Worm (Caenorhabditis elegans) whole organism, young adult: ENCODE data around the gene trpp-11.

ENCODE experiments used
- B0019.2 ChIP-seq: fragments of 200-800 bp; sonication (Bioruptor generic); conservative IDR thresholded peaks from 2 replicates; pipeline ENCODE4 v1.3.6; 2022; ENCODE audit warnings: missing genetic modification reagents, missing genetic modification characterization, missing compliant biosample characterization
- T26A5.8 ChIP-seq: sonication (generic microtip); optimal IDR thresholded peaks from 2 replicates; lab custom pipeline; 2016; ENCODE audit warnings: missing genetic modification characterization, missing compliant biosample characterization
- ama-1 ChIP-seq, 3 experiments: fragments of 150-350 bp in 1 of 3; sonication (generic microtip) in 2 of 3; optimal IDR thresholded peaks; 2 replicates each; lab custom pipeline; 2014 to 2018; ENCODE audit warnings: missing biosample characterization in 2 of 3, missing genetic modification characterization in 2 of 3, missing genetic modification reagents in 2 of 3
- atf-7 ChIP-seq: sonication (generic microtip); optimal IDR thresholded peaks from 2 replicates; lab custom pipeline; 2017; ENCODE audit warnings: mild to moderate bottlenecking, missing genetic modification characterization, missing compliant biosample characterization
- attf-5 ChIP-seq: fragments of 200-800 bp; sonication (Bioruptor generic); optimal IDR thresholded peaks from 2 replicates; lab custom pipeline; 2018; ENCODE audit warnings: mild to moderate bottlenecking, missing genetic modification characterization, missing compliant biosample characterization
- bed-1 ChIP-seq: fragments of 200-800 bp; sonication (Bioruptor generic); IDR thresholded peaks from 2 replicates; pipeline ENCODE4 v1.3.6; 2022; ENCODE audit warnings: missing genetic modification reagents, missing genetic modification characterization, missing compliant biosample characterization
- ceh-91 ChIP-seq: fragments of 200-800 bp; sonication (Bioruptor generic); IDR thresholded peaks from 2 replicates; pipeline ENCODE4 v1.3.6; 2022; ENCODE audit warnings: missing genetic modification reagents, missing genetic modification characterization, missing compliant biosample characterization
- lin-54 ChIP-seq: fragments of 200-800 bp; sonication (Bioruptor generic); optimal IDR thresholded peaks from 2 replicates; lab custom pipeline; 2018; ENCODE audit warnings: mild to moderate bottlenecking, missing genetic modification characterization, missing compliant biosample characterization
- mel-28 ChIP-seq: sonication (generic microtip); optimal IDR thresholded peaks from 2 replicates; lab custom pipeline; 2016; ENCODE audit warnings: borderline replicate concordance, mild to moderate bottlenecking, missing genetic modification characterization, missing compliant biosample characterization
- pha-4 ChIP-seq: fragments of 150-350 bp; sonication (generic microtip); optimal IDR thresholded peaks from 2 replicates; lab custom pipeline; 2014; ENCODE audit warnings: missing biosample characterization, missing genetic modification reagents, missing genetic modification characterization
- snpc-1.1 ChIP-seq: sonication (generic microtip); optimal IDR thresholded peaks from 2 replicates; lab custom pipeline; 2017; ENCODE audit warnings: missing genetic modification characterization, mild to moderate bottlenecking, missing compliant biosample characterization, antibody characterized with exemption, moderate library complexity, missing genotype, missing genetic modification reagents; ENCODE audit not compliant: insufficient read depth
- snpc-4 ChIP-seq, 5 experiments: fragments of 150-350 bp in 1 of 5; sonication (generic microtip) in 4 of 5; optimal IDR thresholded peaks; 2 replicates each; lab custom pipeline; 2014 to 2018; ENCODE audit warnings: missing genetic modification characterization in 5 of 5, missing biosample characterization in 3 of 5, antibody characterized with exemption in 2 of 5, mild to moderate bottlenecking in 2 of 5, missing compliant biosample characterization in 2 of 5, missing genotype in 2 of 5, moderate library complexity in 2 of 5, missing genetic modification reagents in 1 of 5
- tlf-1 ChIP-seq: fragments of 200-800 bp; sonication (Bioruptor generic); optimal IDR thresholded peaks from 2 replicates; lab custom pipeline; 2018; ENCODE audit warnings: mild to moderate bottlenecking, missing genetic modification characterization, missing compliant biosample characterization
- unc-62 ChIP-seq: fragments of 150-350 bp; optimal IDR thresholded peaks from 2 replicates; lab custom pipeline; 2014; ENCODE audit warnings: missing biosample characterization, missing genetic modification reagents, missing genetic modification characterization

ce11 chrIII:764884-765283 lies 30.1 kb upstream of the trpp-11 start, which contains the start of gene ptl-1:
- TF ChIP-seq snpc-4 (GFP tag; optimal IDR thresholded peaks at IDR 0.05; lab: Kevin White, UChicago): no peak
- no peak for TF ChIP-seq snpc-4 (tag; optimal IDR thresholded peaks at IDR 0.05; lab: Kevin White, UChicago)
- TF ChIP-seq pha-4: no peak
- no peak for TF ChIP-seq mel-28 (tag; lab: Kevin White, UChicago)
- no peak for TF ChIP-seq atf-7
- no peak for TF ChIP-seq ama-1 (optimal IDR thresholded peaks at IDR 0.05; lab: Kevin White, UChicago)
- TF ChIP-seq ama-1 (GFP tag; optimal IDR thresholded peaks at IDR 0.05; lab: Kevin White, UChicago): no peak
- no peak for TF ChIP-seq ceh-91 (GFP tag; lab: Robert Waterston, UW)
- TF ChIP-seq lin-54 (GFP tag; lab: Kevin White, UChicago): no peak
- no peak for TF ChIP-seq snpc-1.1
- TF ChIP-seq bed-1: no peak
- TF ChIP-seq attf-5: no peak
- no peak for TF ChIP-seq B0019.2 (GFP tag; lab: Robert Waterston, UW)
- no peak for TF ChIP-seq tlf-1 (GFP tag; lab: Kevin White, UChicago)
- TF ChIP-seq unc-62 (GFP tag; lab: Kevin White, UChicago): no peak
- no peak for TF ChIP-seq T26A5.8 (tag; lab: Kevin White, UChicago)
